Fruit fly (Drosophila melanogaster) whole organism, embryonic: Measurements from ENCODE around the gene CG31104.

Experiments used
- Antp ChIP-seq: fragments of 200-800 bp; sonication (Bioruptor generic); optimal IDR thresholded peaks from 3 replicates; lab custom pipeline; 2016; ENCODE audit warnings: missing biosample characterization, missing genetic modification characterization
- CG10209 ChIP-seq: fragments of 200-800 bp; sonication (Bioruptor generic); optimal IDR thresholded peaks from 3 replicates; lab custom pipeline; 2017; ENCODE audit warnings: missing biosample characterization, mild to moderate bottlenecking, missing genetic modification characterization, missing genetic modification reagents
- CG1024 ChIP-seq: fragments of 200-800 bp; sonication (Bioruptor generic); IDR thresholded peaks from 2 replicates; pipeline ENCODE4 v1.3.6; 2022; ENCODE audit warnings: missing biosample characterization, missing genetic modification characterization
- CG10543 ChIP-seq: fragments of 200-800 bp; sonication (Bioruptor generic); optimal IDR thresholded peaks from 3 replicates; lab custom pipeline; 2017; ENCODE audit warnings: missing biosample characterization, mild to moderate bottlenecking, missing genetic modification characterization, moderate library complexity
- CG10979 ChIP-seq: fragments of 200-800 bp; sonication (Bioruptor generic); optimal IDR thresholded peaks from 2 replicates; lab custom pipeline; 2018; ENCODE audit warnings: missing biosample characterization, mild to moderate bottlenecking, missing genetic modification characterization, moderate library complexity
- CG11696 ChIP-seq: fragments of 200-800 bp; sonication (Bioruptor generic); IDR thresholded peaks from 2 replicates; pipeline ENCODE4 v1.3.6; 2022; ENCODE audit warnings: missing biosample characterization, missing genetic modification characterization
- CG12744 ChIP-seq: fragments of 200-800 bp; sonication (Bioruptor generic); optimal IDR thresholded peaks from 2 replicates; lab custom pipeline; 2016; ENCODE audit warnings: missing biosample characterization, missing genetic modification characterization
- CG13296 ChIP-seq: fragments of 200-800 bp; sonication (Bioruptor generic); optimal IDR thresholded peaks from 3 replicates; lab custom pipeline; 2018; ENCODE audit warnings: missing biosample characterization, mild to moderate bottlenecking, missing genetic modification characterization
- CG17359 ChIP-seq: fragments of 200-800 bp; sonication (Bioruptor generic); optimal IDR thresholded peaks from 3 replicates; lab custom pipeline; 2018; ENCODE audit warnings: missing biosample characterization, mild to moderate bottlenecking, missing genetic modification characterization, moderate library complexity
- CG18599 ChIP-seq: fragments of 200-800 bp; sonication (Bioruptor generic); optimal IDR thresholded peaks from 3 replicates; lab custom pipeline; 2017; ENCODE audit warnings: missing biosample characterization, missing genetic modification characterization, mild to moderate bottlenecking, moderate library complexity, missing genetic modification reagents
- CG30020 ChIP-seq: fragments of 200-800 bp; optimal IDR thresholded peaks from 2 replicates; lab custom pipeline; 2019; ENCODE audit warnings: missing biosample characterization, mild to moderate bottlenecking, missing genetic modification characterization, moderate library complexity
- CG30431 ChIP-seq: fragments of 200-800 bp; sonication (Bioruptor generic); optimal IDR thresholded peaks from 2 replicates; lab custom pipeline; 2017; ENCODE audit warnings: missing biosample characterization, missing genetic modification characterization
- CG31441 ChIP-seq: fragments of 200-800 bp; sonication (Bioruptor generic); IDR thresholded peaks from 2 replicates; pipeline ENCODE4 v1.3.6; 2022; ENCODE audit warnings: missing biosample characterization, missing genetic modification characterization
- CG3163 ChIP-seq: fragments of 200-800 bp; sonication (Bioruptor generic); optimal IDR thresholded peaks from 3 replicates; lab custom pipeline; 2016; ENCODE audit warnings: missing biosample characterization, missing genetic modification characterization
- CG34376 ChIP-seq: fragments of 200-800 bp; sonication (Bioruptor generic); optimal IDR thresholded peaks from 2 replicates; lab custom pipeline; 2018; ENCODE audit warnings: missing biosample characterization, mild to moderate bottlenecking, missing genetic modification characterization
- CG34422 ChIP-seq: fragments of 200-800 bp; sonication (Bioruptor generic); IDR thresholded peaks from 3 replicates; pipeline ENCODE4 v1.3.6; 2022; ENCODE audit warnings: missing biosample characterization, missing genetic modification characterization
- CG5953 ChIP-seq: fragments of 200-800 bp; sonication (Bioruptor generic); IDR thresholded peaks from 2 replicates; pipeline ENCODE4 v1.3.6; 2022; ENCODE audit warnings: missing biosample characterization, missing genetic modification characterization
- CG6813 ChIP-seq: fragments of 200-800 bp; sonication (Bioruptor generic); optimal IDR thresholded peaks from 2 replicates; lab custom pipeline; 2017; ENCODE audit warnings: missing biosample characterization, missing genetic modification characterization, mild to moderate bottlenecking, moderate library complexity, missing genetic modification reagents
- Drgx ChIP-seq: fragments of 200-800 bp; sonication (Bioruptor generic); IDR thresholded peaks from 2 replicates; pipeline ENCODE4 v1.3.6; 2022; ENCODE audit warnings: missing biosample characterization, missing genetic modification characterization
- E2f2 ChIP-seq: fragments of 200-800 bp; sonication (Bioruptor generic); IDR thresholded peaks from 2 replicates; pipeline ENCODE4 v1.3.6; 2022; ENCODE audit warnings: missing biosample characterization, missing genetic modification characterization
- Ets65A ChIP-seq: fragments of 200-800 bp; sonication (Bioruptor generic); peaks from one replicate; lab custom pipeline; 2016; ENCODE audit warnings: missing biosample characterization, missing genetic modification characterization
- GATAe ChIP-seq: fragments of 200-800 bp; sonication (Bioruptor generic); conservative IDR thresholded peaks from 2 replicates; pipeline ENCODE4 v1.3.6; 2022; ENCODE audit warnings: missing biosample characterization, missing genetic modification characterization
- HmgZ ChIP-seq: fragments of 200-800 bp; sonication (Bioruptor generic); optimal IDR thresholded peaks from 2 replicates; lab custom pipeline; 2018; ENCODE audit warnings: missing biosample characterization, mild to moderate bottlenecking, missing genetic modification characterization
- Hr3 ChIP-seq: fragments of 200-800 bp; sonication (Bioruptor generic); optimal IDR thresholded peaks from 3 replicates; lab custom pipeline; 2016; ENCODE audit warnings: missing biosample characterization, missing genetic modification characterization
- Jarid2 ChIP-seq: fragments of 200-800 bp; sonication (Bioruptor generic); optimal IDR thresholded peaks from 3 replicates; lab custom pipeline; 2017; ENCODE audit warnings: mild to moderate bottlenecking, missing biosample characterization, missing genetic modification reagents, missing genetic modification characterization
- MESR4 ChIP-seq: fragments of 200-800 bp; sonication (Bioruptor generic); optimal IDR thresholded peaks from 2 replicates; lab custom pipeline; 2018; ENCODE audit warnings: missing biosample characterization, mild to moderate bottlenecking, missing genetic modification characterization, moderate library complexity
- Rfx ChIP-seq: fragments of 200-800 bp; sonication (Bioruptor generic); IDR thresholded peaks from 2 replicates; pipeline ENCODE4 v1.3.6; 2022; ENCODE audit warnings: missing biosample characterization, missing genetic modification characterization
- Stat92E ChIP-seq, 3 experiments: fragments of >200 bp in 2 of 3; fragments of 200-800 bp in 1 of 3; sonication (Bioruptor generic) in 1 of 3; optimal IDR thresholded peaks; 2 replicates each; lab custom pipeline; 2017 to 2019; ENCODE audit warnings: missing biosample characterization in 3 of 3, missing genetic modification characterization in 3 of 3, mild to moderate bottlenecking in 1 of 3, moderate library complexity in 1 of 3
- chinmo ChIP-seq: fragments of 200-800 bp; sonication (Bioruptor generic); IDR thresholded peaks from 4 replicates; pipeline ENCODE4 v1.3.6; 2022; ENCODE audit warnings: missing biosample characterization, missing genetic modification characterization; ENCODE audit not compliant: partially characterized antibody
- ci ChIP-seq: fragments of 200-800 bp; sonication (Bioruptor generic); IDR thresholded peaks from 3 replicates; pipeline ENCODE4 v1.3.6; 2022; ENCODE audit warnings: missing biosample characterization, missing genetic modification characterization
- dmrt99B ChIP-seq: fragments of 200-800 bp; sonication (Bioruptor generic); optimal IDR thresholded peaks from 2 replicates; lab custom pipeline; 2018; ENCODE audit warnings: missing biosample characterization, mild to moderate bottlenecking, missing genetic modification characterization, moderate library complexity
- dysf ChIP-seq: fragments of 200-800 bp; sonication (Bioruptor generic); IDR thresholded peaks from 3 replicates; pipeline ENCODE4 v1.3.6; 2022; ENCODE audit warnings: missing biosample characterization, missing genetic modification characterization
- grn ChIP-seq: fragments of 200-800 bp; sonication (Bioruptor generic); optimal IDR thresholded peaks from 3 replicates; lab custom pipeline; 2017; ENCODE audit warnings: missing biosample characterization, missing genetic modification characterization
- h ChIP-seq: fragments of >200 bp; optimal IDR thresholded peaks from 2 replicates; lab custom pipeline; 2017
- hbn ChIP-seq: fragments of 200-800 bp; sonication (Bioruptor generic); IDR thresholded peaks from 2 replicates; pipeline ENCODE4 v1.3.6; 2022; ENCODE audit warnings: missing biosample characterization, missing genetic modification characterization; ENCODE audit not compliant: partially characterized antibody
- luna ChIP-seq: fragments of 200-800 bp; sonication (Bioruptor generic); optimal IDR thresholded peaks from 2 replicates; lab custom pipeline; 2016; ENCODE audit warnings: missing biosample characterization, missing genetic modification characterization
- nerfin-2 ChIP-seq: fragments of 200-800 bp; sonication (Bioruptor generic); IDR thresholded peaks from 2 replicates; pipeline ENCODE4 v1.3.6; 2022; ENCODE audit warnings: missing biosample characterization, missing genetic modification characterization; ENCODE audit not compliant: partially characterized antibody
- org-1 ChIP-seq: fragments of 200-800 bp; sonication (Bioruptor generic); optimal IDR thresholded peaks from 2 replicates; lab custom pipeline; 2017; ENCODE audit warnings: missing biosample characterization, missing genetic modification characterization
- pb ChIP-seq: fragments of 200-800 bp; sonication (Bioruptor generic); optimal IDR thresholded peaks from 3 replicates; lab custom pipeline; 2016; ENCODE audit warnings: missing biosample characterization, missing genetic modification characterization
- pnt ChIP-seq: fragments of 200-800 bp; sonication (Bioruptor generic); optimal IDR thresholded peaks from 3 replicates; lab custom pipeline; 2016; ENCODE audit warnings: missing biosample characterization, missing genetic modification characterization
- sd ChIP-seq: fragments of 200-800 bp; sonication (Bioruptor generic); optimal IDR thresholded peaks from 3 replicates; lab custom pipeline; 2018; ENCODE audit warnings: missing biosample characterization, mild to moderate bottlenecking, missing genetic modification characterization, moderate library complexity
- slou ChIP-seq: fragments of 200-800 bp; sonication (Bioruptor generic); optimal IDR thresholded peaks from 3 replicates; lab custom pipeline; 2016; ENCODE audit warnings: missing biosample characterization, missing genetic modification characterization
- sob ChIP-seq: fragments of 200-800 bp; sonication (Bioruptor generic); IDR thresholded peaks from 2 replicates; pipeline ENCODE4 v1.3.6; 2022; ENCODE audit warnings: missing biosample characterization, missing genetic modification characterization
- sug ChIP-seq: fragments of 200-800 bp; optimal IDR thresholded peaks from 2 replicates; lab custom pipeline; 2019; ENCODE audit warnings: missing biosample characterization, mild to moderate bottlenecking, missing genetic modification characterization, moderate library complexity
- tna ChIP-seq: fragments of 200-800 bp; sonication (Bioruptor generic); IDR thresholded peaks from 2 replicates; pipeline ENCODE4 v1.3.6; 2022; ENCODE audit warnings: missing biosample characterization, missing genetic modification characterization; ENCODE audit not compliant: partially characterized antibody
- trh ChIP-seq: fragments of 200-800 bp; sonication (Bioruptor generic); optimal IDR thresholded peaks from 2 replicates; lab custom pipeline; 2016; ENCODE audit warnings: missing biosample characterization, missing genetic modification characterization
- ttk ChIP-seq: fragments of 200-800 bp; sonication (Bioruptor generic); IDR thresholded peaks from 2 replicates; pipeline ENCODE4 v2.1.2; 2022; ENCODE audit warnings: missing biosample characterization, missing genetic modification characterization
- tx ChIP-seq: fragments of 200-800 bp; sonication (Bioruptor generic); optimal IDR thresholded peaks from 2 replicates; lab custom pipeline; 2016; ENCODE audit warnings: missing biosample characterization, missing genetic modification characterization
- yki ChIP-seq: fragments of >200 bp; optimal IDR thresholded peaks from 3 replicates; lab custom pipeline; 2018
- zen2 ChIP-seq: fragments of 200-800 bp; sonication (Bioruptor generic); IDR thresholded peaks from 3 replicates; pipeline ENCODE4 v1.3.6; 2022; ENCODE audit warnings: missing biosample characterization, missing genetic modification characterization; ENCODE audit not compliant: partially characterized antibody

The CG31104 gene

dm6 chr3R:25295320-25296020, 10.2 kb downstream of the CG31104 start, which contains the start of gene CG31102 (continued):
- TF ChIP-seq CG13296 (GFP tag; lab: Kevin White, UChicago) (no peak), CG6813 (GFP tag; lab: Kevin White, UChicago) (no peak), CG30020 (no peak), CG10209 (GFP tag; lab: Kevin White, UChicago) (no peak), Drgx (GFP tag; lab: Robert Waterston, UW) (0 out of 2 replicates have a peak, but pooled peaks have one; percentile 12), ttk (GFP tag; lab: Robert Waterston, UW) (no peak), Hr3 (GFP tag; lab: Kevin White, UChicago) (no peak), CG3163 (GFP tag; lab: Kevin White, UChicago) (no peak), Stat92E (GFP tag; optimal IDR thresholded peaks at IDR 0.05; lab: Kevin White, UChicago) (no peak), CG10979 (no peak), luna (GFP tag; lab: Kevin White, UChicago) (no peak), grn (peak; percentile 74), Jarid2 (GFP tag; lab: Kevin White, UChicago) (peak; percentile 16), GATAe (GFP tag; lab: Robert Waterston, UW) (0 out of 2 replicates have a peak, but pooled peaks have one; percentile 29), hbn (GFP tag; lab: Robert Waterston, UW) (no peak), CG17359 (tag; lab: Kevin White, UChicago) (no peak), h (lab: Kevin White, UChicago) (no peak), CG1024 (GFP tag; lab: Robert Waterston, UW) (no peak), CG31441 (GFP tag; lab: Robert Waterston, UW) (0 out of 2 replicates have a peak, but pooled peaks have one; percentile 36), chinmo (GFP tag; lab: Robert Waterston, UW) (peak; percentile 85; the same call in 3 of the 4 replicates), CG34376 (GFP tag; lab: Kevin White, UChicago) (peak; percentile 11), CG30431 (GFP tag; lab: Kevin White, UChicago) (no peak), slou (GFP tag; lab: Kevin White, UChicago) (no peak), dmrt99B (peak; percentile 1), tna (GFP tag; lab: Robert Waterston, UW) (no peak), CG5953 (no peak), E2f2 (GFP tag; lab: Robert Waterston, UW) (no peak), tx (GFP tag; lab: Kevin White, UChicago) (no peak), zen2 (GFP tag; lab: Robert Waterston, UW) (0 out of 3 replicates have a peak, but pooled peaks have one; percentile 39), ci (GFP tag; lab: Robert Waterston, UW) (0 out of 3 replicates have a peak, but pooled peaks have one; percentile 39), HmgZ (no peak), CG18599 (peak; percentile 13), Rfx (GFP tag; lab: Robert Waterston, UW) (0 out of 2 replicates have a peak, but pooled peaks have one; percentile 12), Ets65A (GFP tag; lab: Kevin White, UChicago) (peak; percentile 58), CG34422 (GFP tag; lab: Robert Waterston, UW) (0 out of 3 replicates have a peak, but pooled peaks have one; percentile 18), sob (no peak), nerfin-2 (GFP tag; lab: Robert Waterston, UW) (no peak), yki (lab: Kevin White, UChicago) (no peak), org-1 (GFP tag; lab: Kevin White, UChicago) (no peak), CG12744 (GFP tag; lab: Kevin White, UChicago) (no peak), MESR4 (GFP tag; lab: Kevin White, UChicago) (no peak), dysf (GFP tag; lab: Robert Waterston, UW) (0 out of 3 replicates have a peak, but pooled peaks have one; percentile 21), CG11696 (peak; percentile 53; the same call in 1 of the 2 replicates), pnt (no peak), sug (peak; percentile 53), trh (GFP tag; lab: Kevin White, UChicago) (no peak), CG10543 (GFP tag; lab: Kevin White, UChicago) (peak; percentile 32), pb (GFP tag; lab: Kevin White, UChicago) (no peak), Antp (GFP tag; lab: Kevin White, UChicago) (no peak), sd (tag; lab: Kevin White, UChicago) (no peak)
- TF ChIP-seq, all 482 proteins: peak for 23
